Fruit fly (Drosophila melanogaster): ENCODE data around the gene CG3061.

Gene CG3061

dm6 chr3R:14017640-14018429 lies 14.3 kb upstream of the CG3061 start (continued):
- no peak for TF ChIP-seq Camta (GFP tag; optimal IDR thresholded peaks at IDR 0.05)
- peak; percentile 82 for TF ChIP-seq CG4424 (GFP tag; optimal IDR thresholded peaks at IDR 0.05)
- peak; percentile 58 for TF ChIP-seq zen (tag; optimal IDR thresholded peaks at IDR 0.05)
- peak; percentile 85 for TF ChIP-seq salm (tag; optimal IDR thresholded peaks at IDR 0.05)
- peak; percentile 66 for TF ChIP-seq CG32532 (GFP tag; IDR thresholded peaks at IDR 0.05)
- TF ChIP-seq bab2 (GFP tag; optimal IDR thresholded peaks at IDR 0.05), result peak; percentile 43
- TF ChIP-seq grn (GFP tag; optimal IDR thresholded peaks at IDR 0.05), result no peak
- peak; percentile 63 for TF ChIP-seq gro (GFP tag; optimal IDR thresholded peaks at IDR 0.05)
- TF ChIP-seq Dll (GFP tag; IDR thresholded peaks at IDR 0.05; ENCODE audit: partially characterized antibody), result no peak
- TF ChIP-seq Hsf (GFP tag; optimal IDR thresholded peaks at IDR 0.05), result peak; percentile 22
- TF ChIP-seq Oaz (GFP tag; IDR thresholded peaks at IDR 0.05), result peak; percentile 71; the same call in 1 of the 2 replicates
- TF ChIP-seq unc-4 (GFP tag; IDR thresholded peaks at IDR 0.05; ENCODE audit: partially characterized antibody), result no peak
- peak; percentile 11 for TF ChIP-seq pum (GFP tag; optimal IDR thresholded peaks at IDR 0.05)
- TF ChIP-seq Ets65A (GFP tag), result peak; percentile 88
- TF ChIP-seq Doc3 (GFP tag; IDR thresholded peaks at IDR 0.05; ENCODE audit: partially characterized antibody), result peak; percentile 41; the same call in 1 of the 3 replicates
- peak; percentile 93; the same call in 2 of the 3 replicates for TF ChIP-seq dysf (GFP tag; IDR thresholded peaks at IDR 0.05)
- no peak for TF ChIP-seq CG9215 (GFP tag; IDR thresholded peaks at IDR 0.05)
- no peak for TF ChIP-seq Poxn (GFP tag; IDR thresholded peaks at IDR 0.05)
- peak; percentile 74 for TF ChIP-seq CG34224 (GFP tag; IDR thresholded peaks at IDR 0.05; ENCODE audit: partially characterized antibody)
- TF ChIP-seq tll (GFP tag; optimal IDR thresholded peaks at IDR 0.05), result peak in 1 of 2 experiments; percentile 31
- peak; percentile 57 for TF ChIP-seq CG13287 (GFP tag; IDR thresholded peaks at IDR 0.05; ENCODE audit: partially characterized antibody)
- TF ChIP-seq CG10543 (GFP tag; optimal IDR thresholded peaks at IDR 0.05), result peak; percentile 68
- TF ChIP-seq bcd (GFP tag; optimal IDR thresholded peaks at IDR 0.05), result peak; percentile 88
- TF ChIP-seq jing (GFP tag; optimal IDR thresholded peaks at IDR 0.05), result peak; percentile 71
- TF ChIP-seq CG6254 (GFP tag; optimal IDR thresholded peaks at IDR 0.05), result peak; percentile 60
- TF ChIP-seq gcm (GFP tag; optimal IDR thresholded peaks at IDR 0.05), result peak; percentile 77
- TF ChIP-seq slbo (GFP tag; IDR thresholded peaks at IDR 0.05), result peak; percentile 81
- TF ChIP-seq shn (GFP tag; optimal IDR thresholded peaks at IDR 0.05), result peak; percentile 38
- peak; percentile 75 for TF ChIP-seq CG8359 (GFP tag; optimal IDR thresholded peaks at IDR 0.05; ENCODE audit: borderline replicate concordance)
- peak; percentile 93 for TF ChIP-seq CG7839 (tag; optimal IDR thresholded peaks at IDR 0.05)
- TF ChIP-seq dmrt11E (tag; optimal IDR thresholded peaks at IDR 0.05), result peak; percentile 54
- TF ChIP-seq CG13123 (GFP tag; optimal IDR thresholded peaks at IDR 0.05), result peak; percentile 8
- peak; percentile 69 for TF ChIP-seq CG6813 (GFP tag; optimal IDR thresholded peaks at IDR 0.05)
- peak; percentile 71 for TF ChIP-seq CG6683 (GFP tag; optimal IDR thresholded peaks at IDR 0.05)
- TF ChIP-seq BtbVII (GFP tag; optimal IDR thresholded peaks at IDR 0.05), result peak; percentile 83
- TF ChIP-seq sqz (GFP tag; optimal IDR thresholded peaks at IDR 0.05), result peak; percentile 56
- TF ChIP-seq HLH54F (GFP tag; optimal IDR thresholded peaks at IDR 0.05), result no peak
- peak; percentile 44 for TF ChIP-seq CG2116 (GFP tag; optimal IDR thresholded peaks at IDR 0.05)
- TF ChIP-seq ind (GFP tag; optimal IDR thresholded peaks at IDR 0.05), result peak; percentile 80
- peak; percentile 18 for TF ChIP-seq D (optimal IDR thresholded peaks at IDR 0.05)
- peak; percentile 82 for TF ChIP-seq D (GFP tag; optimal IDR thresholded peaks at IDR 0.05)
- TF ChIP-seq zfh1 (GFP tag; IDR thresholded peaks at IDR 0.05), result peak; percentile 68; the same call in 1 of the 3 replicates
- TF ChIP-seq Lhr (GFP tag; optimal IDR thresholded peaks at IDR 0.05), result peak; percentile 47
- peak; percentile 75 for TF ChIP-seq ken (GFP tag; IDR thresholded peaks at IDR 0.05)
- TF ChIP-seq zen2 (GFP tag; IDR thresholded peaks at IDR 0.05; ENCODE audit: partially characterized antibody), result no peak; the same call in 2 of the 3 replicates
- TF ChIP-seq jigr1 (GFP tag; IDR thresholded peaks at IDR 0.05), result no peak
- peak; percentile 78 for TF ChIP-seq wor (GFP tag; IDR thresholded peaks at IDR 0.05)
- no peak for TF ChIP-seq CG6791 (GFP tag; IDR thresholded peaks at IDR 0.05; ENCODE audit: partially characterized antibody)
